Worm (Caenorhabditis elegans): Measurements from ENCODE around the gene svh-5.

svh-5 gene

ce11 chrX:15336392-15336791 is 41.2 kb downstream of the svh-5 start:
- TF ChIP-seq hlh-30 (tag; optimal IDR thresholded peaks at IDR 0.05; ENCODE audit: insufficient read depth) = no peak
- no peak for TF ChIP-seq ceh-6 (GFP tag; optimal IDR thresholded peaks at IDR 0.05)
- no peak for TF ChIP-seq che-1 (tag; optimal IDR thresholded peaks at IDR 0.05)
- no peak for TF ChIP-seq K02D7.2 (tag; optimal IDR thresholded peaks at IDR 0.05)
- no peak for TF ChIP-seq ceh-18 (tag; optimal IDR thresholded peaks at IDR 0.05)
- TF ChIP-seq ceh-45 (GFP tag; IDR thresholded peaks at IDR 0.05) = no peak
- TF ChIP-seq sdc-2 (tag; optimal IDR thresholded peaks at IDR 0.05) = no peak
- no peak for TF ChIP-seq nhr-11 (tag; optimal IDR thresholded peaks at IDR 0.05)
- no peak for TF ChIP-seq pat-9 (tag; optimal IDR thresholded peaks at IDR 0.05)
- TF ChIP-seq unc-86 (tag; optimal IDR thresholded peaks at IDR 0.05) = no peak
- no peak for TF ChIP-seq pha-2 (tag; optimal IDR thresholded peaks at IDR 0.05)

DNA sequence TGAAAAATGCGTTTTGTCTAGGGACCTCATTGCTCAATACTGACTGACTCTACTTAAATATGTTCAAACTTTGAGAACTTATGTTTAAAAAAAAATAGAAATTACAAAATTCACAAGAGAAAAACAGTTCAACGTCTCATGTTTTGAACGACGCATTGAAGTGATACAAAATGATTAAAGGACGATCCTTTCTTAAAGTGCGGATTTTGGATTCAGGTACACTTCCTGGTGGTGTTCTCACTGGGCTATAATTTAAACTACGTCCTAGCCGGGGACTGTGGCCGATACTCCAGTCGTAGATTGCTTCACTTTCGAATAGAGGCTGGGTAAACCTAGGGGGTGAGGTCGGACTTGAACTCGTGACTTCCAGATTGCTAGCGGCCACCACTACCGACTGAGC is 42.0 kb downstream of the svh-5 start:
- TF ChIP-seq ttx-3 (tag; optimal IDR thresholded peaks at IDR 0.05) = no peak
- TF ChIP-seq ceh-34 (tag; optimal IDR thresholded peaks at IDR 0.05) = no peak
- no peak for TF ChIP-seq hlh-13 (GFP tag; optimal IDR thresholded peaks at IDR 0.05)
- no peak for TF ChIP-seq nhr-232 (tag; optimal IDR thresholded peaks at IDR 0.05)
- TF ChIP-seq pros-1 (tag; optimal IDR thresholded peaks at IDR 0.05) = no peak
- no peak for TF ChIP-seq ceh-24 (tag; optimal IDR thresholded peaks at IDR 0.05)
- no peak for TF ChIP-seq nhr-11 (tag; optimal IDR thresholded peaks at IDR 0.05)
- no peak for TF ChIP-seq odd-2 (tag; optimal IDR thresholded peaks at IDR 0.05)

- TF ChIP-seq pax-1 (tag; optimal IDR thresholded peaks at IDR 0.05) = no peak
- no peak for TF ChIP-seq ceh-22 (tag; optimal IDR thresholded peaks at IDR 0.05)
- peak; percentile 15 for TF ChIP-seq ceh-18 (tag; optimal IDR thresholded peaks at IDR 0.05)
These were observed 42.7 kb downstream of the svh-5 start for ce11 chrX:15334897-15335296.

DNA sequence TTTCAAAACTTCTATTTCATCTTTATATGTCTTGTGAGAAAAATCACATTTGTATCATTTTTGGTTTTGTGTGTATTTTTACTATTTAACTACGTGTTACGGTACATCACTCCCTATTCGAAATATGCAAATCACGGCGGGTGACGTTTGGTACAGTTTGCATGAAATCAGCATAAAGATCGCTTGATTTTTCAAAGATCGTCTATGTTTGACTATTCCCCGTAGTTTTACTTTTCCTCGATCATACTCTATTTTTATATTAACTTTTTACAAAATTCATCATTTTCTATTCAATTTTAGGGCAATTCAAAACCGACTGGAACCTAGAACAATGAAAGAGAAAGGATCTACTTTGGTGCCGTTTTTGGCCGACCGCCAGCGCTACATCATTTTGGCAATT is 47.0 kb downstream of the svh-5 start, which contains the start of gene Y15E3A.4:
Gene Y15E3A.4, plus strand, starts transcription at position 301 of the 400 bp plus-strand sequence.
- TF ChIP-seq odd-2 (tag; optimal IDR thresholded peaks at IDR 0.05) (no peak), ceh-18 (tag; optimal IDR thresholded peaks at IDR 0.05) (no peak), syd-9 (tag; optimal IDR thresholded peaks at IDR 0.05) (no peak), fkh-10 (GFP tag; optimal IDR thresholded peaks at IDR 0.05) (no peak), elt-2 (tag; optimal IDR thresholded peaks at IDR 0.05) (no peak), hlh-6 (tag; optimal IDR thresholded peaks at IDR 0.05) (no peak), nhr-232 (tag; optimal IDR thresholded peaks at IDR 0.05) (no peak), pha-2 (tag; optimal IDR thresholded peaks at IDR 0.05) (no peak), npax-4 (tag; optimal IDR thresholded peaks at IDR 0.05) (no peak)

- TF ChIP-seq nhr-232 (tag; optimal IDR thresholded peaks at IDR 0.05) = no peak
- TF ChIP-seq pax-1 (tag; optimal IDR thresholded peaks at IDR 0.05) = no peak
- TF ChIP-seq ets-4 (tag; optimal IDR thresholded peaks at IDR 0.05) = no peak
- no peak for TF ChIP-seq pat-9 (tag; optimal IDR thresholded peaks at IDR 0.05)
- no peak for TF ChIP-seq nhr-11 (tag; optimal IDR thresholded peaks at IDR 0.05)
- TF ChIP-seq odd-2 (tag; optimal IDR thresholded peaks at IDR 0.05) = no peak
- no peak for TF ChIP-seq nfya-1 (tag; optimal IDR thresholded peaks at IDR 0.05)
- TF ChIP-seq K02D7.2 (tag; optimal IDR thresholded peaks at IDR 0.05) = no peak
- no peak for TF ChIP-seq sox-2 (GFP tag; IDR thresholded peaks at IDR 0.05)
- no peak for TF ChIP-seq lin-11 (tag; optimal IDR thresholded peaks at IDR 0.05)
- TF ChIP-seq che-1 (tag; optimal IDR thresholded peaks at IDR 0.05) = no peak
- no peak for TF ChIP-seq ceh-6 (GFP tag; optimal IDR thresholded peaks at IDR 0.05)
- TF ChIP-seq tbx-2 (tag; optimal IDR thresholded peaks at IDR 0.05) = no peak
- TF ChIP-seq unc-42 (tag; optimal IDR thresholded peaks at IDR 0.05) = no peak
- no peak for TF ChIP-seq ceh-19 (GFP tag; optimal IDR thresholded peaks at IDR 0.05)
- no peak for TF ChIP-seq ttx-3 (tag; optimal IDR thresholded peaks at IDR 0.05)
- no peak for TF ChIP-seq ceh-45 (GFP tag; IDR thresholded peaks at IDR 0.05)
- TF ChIP-seq C38D4.7 (GFP tag; optimal IDR thresholded peaks at IDR 0.05) = no peak
- TF ChIP-seq sdc-2 (tag; optimal IDR thresholded peaks at IDR 0.05) = no peak
- no peak for TF ChIP-seq unc-55 (GFP tag; optimal IDR thresholded peaks at IDR 0.05)
These were observed 49.3 kb downstream of the svh-5 start for ce11 chrX:15328343-15328742.
